Worm (Caenorhabditis elegans): Measurements from ENCODE around the gene F35G2.3.

The F35G2.3 gene

ce11 chrIV:12252579-12252978 lies 43.2 kb downstream of the F35G2.3 start, which contains the start of gene dnj-26:
Gene dnj-26, minus strand, starts transcription at chrIV:12252679.
- TF ChIP-seq tbx-37 (GFP tag; conservative IDR thresholded peaks at IDR 0.05): no peak
- TF ChIP-seq tbx-11 (GFP tag; IDR thresholded peaks at IDR 0.05): no peak
- TF ChIP-seq pes-1 (GFP tag; IDR thresholded peaks at IDR 0.05): no peak
- no peak for TF ChIP-seq ama-1 (optimal IDR thresholded peaks at IDR 0.05)
- no peak for TF ChIP-seq B0310.2 (tag; optimal IDR thresholded peaks at IDR 0.05)
- TF ChIP-seq F13C5.2 (tag; optimal IDR thresholded peaks at IDR 0.05): no peak
- TF ChIP-seq ceh-13 (GFP tag; optimal IDR thresholded peaks at IDR 0.05): no peak

- TF ChIP-seq sea-1 (GFP tag; conservative IDR thresholded peaks at IDR 0.05): no peak
Measured at ce11 chrIV:12259161-12259870, 49.9 kb downstream of the F35G2.3 start, which contains the start of gene Y39C12A.9. Gene Y39C12A.9, minus strand, starts transcription at chrIV:12259211.
